Worm (Caenorhabditis elegans) whole organism, L3 larva: ENCODE measurements around the gene srg-2.

ENCODE experiments used
- R02D3.7 ChIP-seq: fragments of 150-350 bp; optimal IDR thresholded peaks from 2 replicates; lab custom pipeline; 2014; ENCODE audit warnings: missing biosample characterization, missing genetic modification characterization
- ZK546.5 ChIP-seq: sonication (generic microtip); optimal IDR thresholded peaks from 2 replicates; lab custom pipeline; 2017; ENCODE audit warnings: missing biosample characterization, missing genetic modification characterization
- ama-1 ChIP-seq: fragments of 150-350 bp; optimal IDR thresholded peaks from 2 replicates; lab custom pipeline; 2018
- ceh-16 ChIP-seq: sonication (generic microtip); optimal IDR thresholded peaks from 2 replicates; lab custom pipeline; 2017; ENCODE audit warnings: missing biosample characterization, missing genetic modification characterization
- ceh-9 ChIP-seq: sonication (generic microtip); optimal IDR thresholded peaks from 2 replicates; lab custom pipeline; 2018; ENCODE audit warnings: missing biosample characterization, missing genetic modification characterization
- egl-27 ChIP-seq: sonication (generic microtip); optimal IDR thresholded peaks from 4 replicates; lab custom pipeline; 2017; ENCODE audit warnings: missing biosample characterization, missing genetic modification reagents, missing genetic modification characterization
- egl-5 ChIP-seq: fragments of 150-350 bp; optimal IDR thresholded peaks from 2 replicates; lab custom pipeline; 2017; ENCODE audit warnings: missing biosample characterization, missing genetic modification reagents, missing genetic modification characterization, inconsistent platforms
- elt-2 ChIP-seq: sonication (generic microtip); optimal IDR thresholded peaks from 2 replicates; lab custom pipeline; 2016; ENCODE audit warnings: missing genetic modification reagents, mild to moderate bottlenecking, missing genetic modification characterization, missing compliant biosample characterization
- elt-3 ChIP-seq, 3 experiments: fragments of 150-350 bp in 1 of 3; sonication (generic microtip) in 2 of 3; optimal IDR thresholded peaks; 2 replicates in 2 of 3; 4 replicates in 1 of 3; lab custom pipeline; 2014 to 2017; ENCODE audit warnings: missing biosample characterization in 3 of 3, missing genetic modification characterization in 3 of 3
- eor-1 ChIP-seq, 2 experiments: fragments of 150-350 bp; optimal IDR thresholded peaks; 2 replicates each; lab custom pipeline; 2014 to 2018; ENCODE audit warnings: missing biosample characterization in 2 of 2, missing genetic modification characterization in 2 of 2
- fos-1 ChIP-seq: fragments of 150-350 bp; optimal IDR thresholded peaks from 2 replicates; lab custom pipeline; 2014; ENCODE audit warnings: missing biosample characterization, missing genetic modification characterization
- hmg-11 ChIP-seq: sonication (generic microtip); optimal IDR thresholded peaks from 2 replicates; lab custom pipeline; 2016; ENCODE audit warnings: missing genetic modification characterization, missing compliant biosample characterization
- lin-15B ChIP-seq: fragments of 150-350 bp; optimal IDR thresholded peaks from 2 replicates; lab custom pipeline; 2014; ENCODE audit warnings: missing biosample characterization, missing genetic modification characterization
- lin-39 ChIP-seq: fragments of 150-350 bp; optimal IDR thresholded peaks from 2 replicates; lab custom pipeline; 2018; ENCODE audit warnings: missing biosample characterization, missing genetic modification reagents, missing genetic modification characterization
- lsy-12 ChIP-seq: sonication (generic microtip); optimal IDR thresholded peaks from 2 replicates; lab custom pipeline; 2016; ENCODE audit warnings: mild to moderate bottlenecking, missing genetic modification characterization, missing compliant biosample characterization
- mdl-1 ChIP-seq: fragments of 150-350 bp; optimal IDR thresholded peaks from 2 replicates; lab custom pipeline; 2014; ENCODE audit warnings: missing biosample characterization, missing genetic modification characterization
- nfya-1 ChIP-seq: sonication (generic microtip); optimal IDR thresholded peaks from 2 replicates; lab custom pipeline; 2017; ENCODE audit warnings: missing genetic modification characterization, mild to moderate bottlenecking, missing compliant biosample characterization, antibody characterized with exemption, moderate library complexity; ENCODE audit not compliant: insufficient read depth
- nhr-11 ChIP-seq: fragments of 150-350 bp; optimal IDR thresholded peaks from 2 replicates; lab custom pipeline; 2014; ENCODE audit warnings: missing biosample characterization, missing genetic modification characterization
- nhr-12 ChIP-seq: fragments of 150-350 bp; optimal IDR thresholded peaks from 2 replicates; lab custom pipeline; 2014; ENCODE audit warnings: missing biosample characterization, missing genetic modification characterization
- nhr-23 ChIP-seq: fragments of 150-350 bp; optimal IDR thresholded peaks from 2 replicates; lab custom pipeline; 2014; ENCODE audit warnings: missing biosample characterization, missing genetic modification reagents, missing genetic modification characterization
- nhr-25 ChIP-seq: sonication (generic microtip); optimal IDR thresholded peaks from 2 replicates; lab custom pipeline; 2017; ENCODE audit warnings: missing biosample characterization, missing genetic modification characterization
- nhr-28 ChIP-seq: fragments of 150-350 bp; optimal IDR thresholded peaks from 2 replicates; lab custom pipeline; 2014; ENCODE audit warnings: missing biosample characterization, missing genetic modification characterization
- nhr-43 ChIP-seq: sonication (generic microtip); optimal IDR thresholded peaks from 2 replicates; lab custom pipeline; 2016; ENCODE audit warnings: mild to moderate bottlenecking, missing genetic modification characterization, missing compliant biosample characterization; ENCODE audit not compliant: poor library complexity, severe bottlenecking
- nhr-76 ChIP-seq: fragments of 150-350 bp; sonication (generic microtip); optimal IDR thresholded peaks from 5 replicates; lab custom pipeline; 2014; ENCODE audit warnings: missing biosample characterization, missing genetic modification characterization
- nhr-77 ChIP-seq: fragments of 150-350 bp; optimal IDR thresholded peaks from 2 replicates; lab custom pipeline; 2014; ENCODE audit warnings: missing biosample characterization, missing genetic modification characterization
- pqm-1 ChIP-seq: fragments of 150-350 bp; optimal IDR thresholded peaks from 2 replicates; lab custom pipeline; 2017; ENCODE audit warnings: missing biosample characterization, missing genetic modification characterization, inconsistent platforms
- sea-2 ChIP-seq: fragments of 150-350 bp; sonication (generic microtip); optimal IDR thresholded peaks from 4 replicates; lab custom pipeline; 2014; ENCODE audit warnings: missing biosample characterization, missing genetic modification reagents, missing genetic modification characterization
- skn-1 ChIP-seq: fragments of 150-350 bp; optimal IDR thresholded peaks from 2 replicates; lab custom pipeline; 2014; ENCODE audit warnings: missing biosample characterization, missing genetic modification characterization
- snpc-4 ChIP-seq: fragments of 150-350 bp; optimal IDR thresholded peaks from 2 replicates; lab custom pipeline; 2014; ENCODE audit warnings: missing biosample characterization, missing genetic modification characterization
- tbx-2 ChIP-seq: sonication (generic microtip); optimal IDR thresholded peaks from 2 replicates; lab custom pipeline; 2016; ENCODE audit warnings: mild to moderate bottlenecking, missing genetic modification characterization, missing compliant biosample characterization
- unc-39 ChIP-seq: sonication (generic microtip); optimal IDR thresholded peaks from 4 replicates; lab custom pipeline; 2017; ENCODE audit warnings: missing biosample characterization, missing genetic modification characterization
- unc-62 ChIP-seq: fragments of 150-350 bp; sonication (generic microtip); optimal IDR thresholded peaks from 4 replicates; lab custom pipeline; 2014; ENCODE audit warnings: missing biosample characterization, missing genetic modification reagents, missing genetic modification characterization
- zag-1 ChIP-seq: fragments of 150-350 bp; optimal IDR thresholded peaks from 2 replicates; lab custom pipeline; 2014; ENCODE audit warnings: missing biosample characterization, missing genetic modification characterization
- ztf-11 ChIP-seq: fragments of 150-350 bp; optimal IDR thresholded peaks from 2 replicates; lab custom pipeline; 2014; ENCODE audit warnings: missing biosample characterization, missing genetic modification characterization
- ztf-4 ChIP-seq: fragments of 150-350 bp; optimal IDR thresholded peaks from 2 replicates; lab custom pipeline; 2014; ENCODE audit warnings: missing biosample characterization, missing genetic modification characterization

srg-2 gene

ce11 chrIII:6258262-6258661, 1.8 kb downstream of the srg-2 start, which contains the start of gene srg-1:
Gene srg-1, minus strand, starts transcription at chrIII:6258362.
- TF ChIP-seq nhr-28, result no peak
- TF ChIP-seq nfya-1 (tag; lab: Kevin White, UChicago), result no peak
- no peak for TF ChIP-seq lin-39 (tag; lab: Kevin White, UChicago)
- TF ChIP-seq snpc-4 (tag; lab: Kevin White, UChicago), result no peak
- no peak for TF ChIP-seq ceh-16 (tag; lab: Kevin White, UChicago)
- TF ChIP-seq nhr-12 (tag; lab: Kevin White, UChicago), result no peak
- no peak for TF ChIP-seq nhr-11 (tag; lab: Kevin White, UChicago)
- no peak for TF ChIP-seq sea-2 (GFP tag; lab: Kevin White, UChicago)
- no peak for TF ChIP-seq nhr-25 (tag; lab: Kevin White, UChicago)
- no peak for TF ChIP-seq nhr-43 (tag; lab: Kevin White, UChicago)
- no peak for TF ChIP-seq nhr-76 (tag; lab: Kevin White, UChicago)
- no peak for TF ChIP-seq fos-1 (tag; lab: Kevin White, UChicago)
- no peak for TF ChIP-seq zag-1 (tag; lab: Kevin White, UChicago)
- TF ChIP-seq ztf-11 (tag; lab: Kevin White, UChicago), result no peak
- no peak for TF ChIP-seq unc-39
- TF ChIP-seq tbx-2, result no peak
- no peak for TF ChIP-seq ceh-9 (tag; lab: Kevin White, UChicago)
- TF ChIP-seq nhr-77 (tag; lab: Kevin White, UChicago), result no peak
- no peak for TF ChIP-seq pqm-1 (tag; lab: Kevin White, UChicago)
- no peak for TF ChIP-seq lsy-12 (tag; lab: Kevin White, UChicago)

ce11 chrIII:6256675-6257074, 3.3 kb downstream of the srg-2 start, which contains the start of gene srg-9:
Gene srg-9, minus strand, starts transcription at chrIII:6256775.
- no peak for TF ChIP-seq egl-5 (tag; lab: Kevin White, UChicago)
- no peak for TF ChIP-seq hmg-11 (tag; lab: Kevin White, UChicago)

ce11 chrIII:6254737-6255136, 5.3 kb downstream of the srg-2 start, which contains the start of gene srg-8:
Gene srg-8, minus strand, starts transcription at chrIII:6254837.
- TF ChIP-seq zag-1 (tag; lab: Kevin White, UChicago) (no peak), ztf-4 (tag; lab: Kevin White, UChicago) (no peak), egl-27 (no peak), ama-1 (no peak), hmg-11 (tag; lab: Kevin White, UChicago) (no peak), skn-1 (tag; lab: Kevin White, UChicago) (no peak), unc-39 (no peak), ceh-16 (tag; lab: Kevin White, UChicago) (no peak)

ce11 chrIII:6251511-6251910, 8.5 kb downstream of the srg-2 start, which contains the start of gene amdh-1:
Gene amdh-1, plus strand, starts transcription at chrIII:6251811.
- TF ChIP-seq ztf-4 (tag; lab: Kevin White, UChicago), result no peak
- no peak for TF ChIP-seq nhr-77 (tag; lab: Kevin White, UChicago)
- no peak for TF ChIP-seq sea-2 (GFP tag; lab: Kevin White, UChicago)

ce11 chrIII:6248064-6248687, 11.8 kb downstream of the srg-2 start, which contains the start of the genes gen-1 and stt-3:
Gene gen-1, minus strand, starts transcription at chrIII:6248158.
Gene stt-3, plus strand, starts transcription at chrIII:6248637.
- TF ChIP-seq R02D3.7 (tag; lab: Kevin White, UChicago) (peak; percentile 80), elt-2 (tag; lab: Kevin White, UChicago) (peak; percentile 12), lin-15B (tag; lab: Kevin White, UChicago) (peak; percentile 62), lin-39 (tag; lab: Kevin White, UChicago) (peak; percentile 69), mdl-1 (no peak)

- TF ChIP-seq eor-1 (tag; optimal IDR thresholded peaks at IDR 0.05; lab: Kevin White, UChicago) (no peak), nhr-25 (tag; lab: Kevin White, UChicago) (no peak), unc-62 (no peak), ceh-16 (tag; lab: Kevin White, UChicago) (no peak), nhr-77 (tag; lab: Kevin White, UChicago) (no peak), egl-5 (tag; lab: Kevin White, UChicago) (no peak), elt-3 (tag; optimal IDR thresholded peaks at IDR 0.05; lab: Kevin White, UChicago) (no peak), nhr-23 (tag; lab: Kevin White, UChicago) (no peak), R02D3.7 (tag; lab: Kevin White, UChicago) (no peak), egl-27 (no peak), hmg-11 (tag; lab: Kevin White, UChicago) (no peak), ZK546.5 (no peak)
- TF ChIP-seq, all 47 proteins: peak for 0
These were observed 14.3 kb downstream of the srg-2 start, which contains the start of gene bcas-2 for ce11 chrIII:6245728-6246127. Gene bcas-2, minus strand, starts transcription at chrIII:6245828.
